Worm (Caenorhabditis elegans): ENCODE measurements around the gene F17E9.5.

Gene F17E9.5

ce11 chrIV:8345518-8345917 lies at the start of gene F17E9.5:
Gene F17E9.5 (plus strand): TSS chrIV:8345818.
- no peak for TF ChIP-seq sea-1 (GFP tag; conservative IDR thresholded peaks at IDR 0.05)
- no peak for TF ChIP-seq hnd-1 (tag; optimal IDR thresholded peaks at IDR 0.05)
- no peak for TF ChIP-seq ceh-36 (tag; optimal IDR thresholded peaks at IDR 0.05)

ce11 chrIV:8297192-8297591 lies 48.4 kb upstream of the F17E9.5 start, which contains the start of gene nprl-3:
Gene nprl-3 (plus strand): TSS chrIV:8297492.
- no peak for TF ChIP-seq ceh-13 (GFP tag; optimal IDR thresholded peaks at IDR 0.05)
- TF ChIP-seq hmg-4 (GFP tag; optimal IDR thresholded peaks at IDR 0.05), result no peak
- no peak for TF ChIP-seq B0310.2 (tag; optimal IDR thresholded peaks at IDR 0.05)
- no peak for TF ChIP-seq pes-1 (GFP tag; IDR thresholded peaks at IDR 0.05)
- no peak for TF ChIP-seq F13C5.2 (tag; optimal IDR thresholded peaks at IDR 0.05)
- TF ChIP-seq flt-1 (GFP tag; IDR thresholded peaks at IDR 0.05), result no peak
- no peak for TF ChIP-seq hmbx-1 (tag; optimal IDR thresholded peaks at IDR 0.05)
- TF ChIP-seq sea-1 (GFP tag; conservative IDR thresholded peaks at IDR 0.05), result no peak
- TF ChIP-seq tbx-37 (GFP tag; conservative IDR thresholded peaks at IDR 0.05), result no peak
- no peak for TF ChIP-seq hnd-1 (tag; optimal IDR thresholded peaks at IDR 0.05)
- TF ChIP-seq tra-4 (tag; optimal IDR thresholded peaks at IDR 0.05), result no peak
- no peak for TF ChIP-seq ama-1 (optimal IDR thresholded peaks at IDR 0.05)
- no peak for TF ChIP-seq ets-7 (tag; optimal IDR thresholded peaks at IDR 0.05)
- TF ChIP-seq scrt-1 (GFP tag; IDR thresholded peaks at IDR 0.05), result no peak
- TF ChIP-seq aly-1 (tag; optimal IDR thresholded peaks at IDR 0.05), result no peak
- TF ChIP-seq tbx-11 (GFP tag; IDR thresholded peaks at IDR 0.05), result no peak
- TF ChIP-seq ceh-36 (tag; optimal IDR thresholded peaks at IDR 0.05), result no peak

ce11 chrIV:8299636-8300035 lies 46.0 kb upstream of the F17E9.5 start, which contains the start of gene F35H10.6:
Gene F35H10.6 (plus strand): TSS chrIV:8299936.
- TF ChIP-seq B0310.2 (tag; optimal IDR thresholded peaks at IDR 0.05) (no peak), hmg-4 (GFP tag; optimal IDR thresholded peaks at IDR 0.05) (no peak), hmbx-1 (tag; optimal IDR thresholded peaks at IDR 0.05) (no peak), tbx-37 (GFP tag; conservative IDR thresholded peaks at IDR 0.05) (no peak), tra-4 (tag; optimal IDR thresholded peaks at IDR 0.05) (no peak), scrt-1 (GFP tag; IDR thresholded peaks at IDR 0.05) (no peak), hnd-1 (tag; optimal IDR thresholded peaks at IDR 0.05) (no peak), F13C5.2 (tag; optimal IDR thresholded peaks at IDR 0.05) (no peak), flt-1 (GFP tag; IDR thresholded peaks at IDR 0.05) (no peak), ets-7 (tag; optimal IDR thresholded peaks at IDR 0.05) (no peak)

ce11 chrIV:8300468-8300867 lies 45.1 kb upstream of the F17E9.5 start, which contains the start of gene F35H10.5:
Gene F35H10.5 (plus strand): TSS chrIV:8300768.
- TF ChIP-seq hmbx-1 (tag; optimal IDR thresholded peaks at IDR 0.05) (no peak), hmg-4 (GFP tag; optimal IDR thresholded peaks at IDR 0.05) (no peak), ama-1 (optimal IDR thresholded peaks at IDR 0.05) (no peak), tbx-37 (GFP tag; conservative IDR thresholded peaks at IDR 0.05) (no peak), hnd-1 (tag; optimal IDR thresholded peaks at IDR 0.05) (no peak), ceh-36 (tag; optimal IDR thresholded peaks at IDR 0.05) (no peak), F13C5.2 (tag; optimal IDR thresholded peaks at IDR 0.05) (no peak), scrt-1 (GFP tag; IDR thresholded peaks at IDR 0.05) (no peak), aly-1 (tag; optimal IDR thresholded peaks at IDR 0.05) (no peak), sea-1 (GFP tag; conservative IDR thresholded peaks at IDR 0.05) (no peak), ceh-13 (GFP tag; optimal IDR thresholded peaks at IDR 0.05) (no peak), pes-1 (GFP tag; IDR thresholded peaks at IDR 0.05) (no peak), flt-1 (GFP tag; IDR thresholded peaks at IDR 0.05) (no peak), B0310.2 (tag; optimal IDR thresholded peaks at IDR 0.05) (no peak)

ce11 chrIV:8301925-8302324 lies 43.7 kb upstream of the F17E9.5 start:
- TF ChIP-seq sea-1 (GFP tag; conservative IDR thresholded peaks at IDR 0.05) (no peak), scrt-1 (GFP tag; IDR thresholded peaks at IDR 0.05) (no peak), ceh-36 (tag; optimal IDR thresholded peaks at IDR 0.05) (no peak), flt-1 (GFP tag; IDR thresholded peaks at IDR 0.05) (no peak), hnd-1 (tag; optimal IDR thresholded peaks at IDR 0.05) (no peak), hmbx-1 (tag; optimal IDR thresholded peaks at IDR 0.05) (no peak)

- TF ChIP-seq B0310.2 (tag; optimal IDR thresholded peaks at IDR 0.05) (no peak), hmbx-1 (tag; optimal IDR thresholded peaks at IDR 0.05) (no peak), tra-4 (tag; optimal IDR thresholded peaks at IDR 0.05) (no peak), ets-7 (tag; optimal IDR thresholded peaks at IDR 0.05) (no peak), ama-1 (optimal IDR thresholded peaks at IDR 0.05) (no peak), F13C5.2 (tag; optimal IDR thresholded peaks at IDR 0.05) (no peak), aly-1 (tag; optimal IDR thresholded peaks at IDR 0.05) (no peak), ceh-36 (tag; optimal IDR thresholded peaks at IDR 0.05) (no peak), hmg-4 (GFP tag; optimal IDR thresholded peaks at IDR 0.05) (no peak), sea-1 (GFP tag; conservative IDR thresholded peaks at IDR 0.05) (no peak), scrt-1 (GFP tag; IDR thresholded peaks at IDR 0.05) (no peak), hnd-1 (tag; optimal IDR thresholded peaks at IDR 0.05) (no peak), pes-1 (GFP tag; IDR thresholded peaks at IDR 0.05) (no peak), flt-1 (GFP tag; IDR thresholded peaks at IDR 0.05) (no peak), tbx-11 (GFP tag; IDR thresholded peaks at IDR 0.05) (no peak), ceh-13 (GFP tag; optimal IDR thresholded peaks at IDR 0.05) (no peak), tbx-37 (GFP tag; conservative IDR thresholded peaks at IDR 0.05) (no peak)
Observed at ce11 chrIV:8302648-8303161, 42.9 kb upstream of the F17E9.5 start.

ce11 chrIV:8303668-8304067 lies 42.0 kb upstream of the F17E9.5 start, which contains the start of gene vha-5:
Gene vha-5 (plus strand): TSS chrIV:8303968.
- TF ChIP-seq F13C5.2 (tag; optimal IDR thresholded peaks at IDR 0.05) (no peak), tra-4 (tag; optimal IDR thresholded peaks at IDR 0.05) (no peak), tbx-11 (GFP tag; IDR thresholded peaks at IDR 0.05) (no peak), scrt-1 (GFP tag; IDR thresholded peaks at IDR 0.05) (no peak), pes-1 (GFP tag; IDR thresholded peaks at IDR 0.05) (no peak), flt-1 (GFP tag; IDR thresholded peaks at IDR 0.05) (no peak), sea-1 (GFP tag; conservative IDR thresholded peaks at IDR 0.05) (no peak), aly-1 (tag; optimal IDR thresholded peaks at IDR 0.05) (no peak), ceh-13 (GFP tag; optimal IDR thresholded peaks at IDR 0.05) (no peak), ama-1 (optimal IDR thresholded peaks at IDR 0.05) (no peak), B0310.2 (tag; optimal IDR thresholded peaks at IDR 0.05) (no peak), tbx-37 (GFP tag; conservative IDR thresholded peaks at IDR 0.05) (no peak), ets-7 (tag; optimal IDR thresholded peaks at IDR 0.05) (no peak), hmg-4 (GFP tag; optimal IDR thresholded peaks at IDR 0.05) (no peak), ceh-36 (tag; optimal IDR thresholded peaks at IDR 0.05) (no peak), hmbx-1 (tag; optimal IDR thresholded peaks at IDR 0.05) (no peak), hnd-1 (tag; optimal IDR thresholded peaks at IDR 0.05) (no peak)
